Fruit fly (Drosophila melanogaster): ENCODE data around the gene CG15580.

DNA sequence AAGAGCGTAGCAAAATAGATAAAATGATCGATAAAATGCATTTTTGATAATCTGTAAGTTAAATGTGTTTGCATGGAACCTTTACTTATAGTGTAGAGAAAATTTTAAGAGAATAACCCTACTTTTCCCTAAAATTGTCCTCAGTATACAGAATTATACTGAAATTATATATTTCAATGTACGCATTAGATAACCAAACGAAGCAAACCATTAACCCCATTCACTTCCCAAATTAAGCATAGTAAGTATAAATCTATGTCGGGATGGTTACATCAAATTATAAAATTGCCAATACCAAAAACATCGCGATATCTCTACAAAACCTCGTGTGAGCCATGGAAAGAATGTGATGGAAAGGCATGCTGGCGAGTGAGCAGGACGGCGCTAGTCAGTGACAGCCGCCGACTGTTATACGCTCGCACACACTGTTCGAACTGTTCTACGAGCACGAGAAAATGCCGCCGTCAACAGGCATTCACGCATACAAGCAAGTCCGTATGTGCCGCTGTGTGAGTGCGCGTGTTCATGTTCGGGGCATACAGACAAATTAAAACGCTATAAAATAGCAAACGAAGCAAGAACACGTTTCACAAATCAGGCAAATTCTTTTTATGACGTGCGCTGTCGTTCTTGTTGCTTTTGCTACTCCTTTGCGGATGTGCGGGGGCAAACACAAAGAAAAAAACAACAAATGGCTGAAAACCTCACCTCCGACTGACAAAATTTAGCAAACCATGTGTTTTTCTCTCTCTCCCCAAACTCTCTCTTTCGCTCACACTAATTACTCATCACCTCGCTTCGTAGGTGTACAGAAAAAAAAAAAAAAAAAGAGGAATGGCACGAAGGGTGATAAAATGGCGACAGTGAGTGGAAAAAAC, 50.0 kb downstream of the CG15580 start:
- TF ChIP-seq Sin3A (optimal IDR thresholded peaks at IDR 0.05) (no peak), en (GFP tag; optimal IDR thresholded peaks at IDR 0.05) (no peak), CG2199 (GFP tag; IDR thresholded peaks at IDR 0.05) (0 out of 3 replicates have a peak, but pooled peaks have one; percentile 58), unpg (GFP tag; optimal IDR thresholded peaks at IDR 0.05) (no peak), Myb (GFP tag; optimal IDR thresholded peaks at IDR 0.05) (no peak), CG11398 (GFP tag; optimal IDR thresholded peaks at IDR 0.05) (no peak), pita (GFP tag; optimal IDR thresholded peaks at IDR 0.05) (no peak), Drgx (GFP tag; IDR thresholded peaks at IDR 0.05) (no peak), unc-4 (GFP tag; IDR thresholded peaks at IDR 0.05; ENCODE audit: partially characterized antibody) (peak; percentile 39; the same call in 1 of the 2 replicates), ato (GFP tag; IDR thresholded peaks at IDR 0.05; ENCODE audit: partially characterized antibody) (no peak), Hr39 (optimal IDR thresholded peaks at IDR 0.05) (no peak), CG14014 (GFP tag; IDR thresholded peaks at IDR 0.05) (no peak)

Data from whole organism, embryonic.